Fruit fly (Drosophila melanogaster) S2 (cell line): ENCODE measurements around the gene ImpE2.

ENCODE experiments used
- CG8478 ChIP-seq: fragments of >200 bp; optimal IDR thresholded peaks from 2 replicates; lab custom pipeline; 2018
- CTCF ChIP-seq, 2 experiments: fragments of >200 bp; optimal IDR thresholded peaks; 2 replicates each; lab custom pipeline; 2018

DNA sequence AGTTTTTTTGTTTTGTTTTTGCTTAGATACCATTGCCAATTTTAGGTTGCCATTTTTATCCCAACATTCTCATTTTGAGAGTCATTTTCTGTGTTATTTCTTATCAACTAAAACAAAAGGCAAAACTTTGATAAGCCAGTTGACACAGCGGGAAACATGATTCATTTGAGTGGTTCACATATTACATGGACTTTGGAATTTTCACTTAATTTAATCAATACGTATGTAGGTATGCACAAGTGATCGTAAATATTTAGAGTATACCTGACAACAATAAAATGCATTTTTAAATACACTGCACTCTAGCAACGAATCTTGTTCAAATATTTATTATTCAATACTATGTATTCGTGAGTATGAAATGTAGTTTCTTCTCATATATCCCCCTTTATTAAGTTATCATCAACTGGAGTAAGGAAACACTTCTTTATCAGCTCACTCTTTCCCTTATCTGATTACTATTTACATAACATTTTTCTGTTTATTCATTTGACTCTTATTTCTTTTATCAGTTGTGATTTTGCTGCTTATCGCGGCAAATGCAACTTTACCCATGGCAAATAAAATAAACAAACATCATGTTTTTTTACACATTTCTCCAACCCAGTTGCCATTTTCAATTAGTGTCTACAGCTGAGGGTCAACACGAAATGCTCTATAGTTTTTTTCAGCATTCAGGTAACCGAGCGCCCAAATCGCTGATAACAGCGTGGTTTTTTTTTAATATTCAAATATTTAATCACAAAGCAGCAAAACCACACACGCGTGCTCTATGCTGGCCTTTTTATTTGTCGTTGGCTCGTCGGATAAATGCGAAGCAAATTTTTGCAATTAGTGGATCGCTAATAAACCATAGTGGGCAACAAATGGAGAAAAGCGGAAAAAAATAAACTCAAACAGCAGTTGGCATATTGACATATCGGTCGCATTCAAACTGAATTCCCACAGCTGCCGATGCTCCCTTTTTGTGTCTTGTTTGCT, 6.3 kb upstream of the ImpE2 start:
- TF ChIP-seq CG8478 (lab: Kevin White, UChicago): no peak
- no peak for TF ChIP-seq CTCF (optimal IDR thresholded peaks at IDR 0.05; lab: Kevin White, UChicago)
